Worm (Caenorhabditis elegans) whole organism, young adult: Measurements from ENCODE around the gene C18H7.11.

Experiments used
- C17E4.6 ChIP-seq: fragments of 200-800 bp; sonication (Bioruptor generic); IDR thresholded peaks from 2 replicates; pipeline ENCODE4 v1.3.6; 2022; ENCODE audit warnings: missing genetic modification reagents, missing genetic modification characterization, missing compliant biosample characterization
- hlh-12 ChIP-seq: sonication (generic microtip); optimal IDR thresholded peaks from 2 replicates; lab custom pipeline; 2016; ENCODE audit warnings: missing genetic modification characterization, missing compliant biosample characterization
- madf-3 ChIP-seq: fragments of 200-800 bp; sonication (Bioruptor generic); IDR thresholded peaks from 2 replicates; pipeline ENCODE4 v1.3.6; 2022; ENCODE audit warnings: missing genetic modification reagents, missing genetic modification characterization, missing compliant biosample characterization

- TF ChIP-seq hlh-12 (tag; lab: Kevin White, UChicago) (no peak), C17E4.6 (GFP tag; lab: Robert Waterston, UW) (no peak), madf-3 (no peak)
Observed at ce11 chrIV:619766-620165, 23.1 kb downstream of the C18H7.11 start.
